Worm (Caenorhabditis elegans): ENCODE results near the gene str-150.

Gene str-150

DNA sequence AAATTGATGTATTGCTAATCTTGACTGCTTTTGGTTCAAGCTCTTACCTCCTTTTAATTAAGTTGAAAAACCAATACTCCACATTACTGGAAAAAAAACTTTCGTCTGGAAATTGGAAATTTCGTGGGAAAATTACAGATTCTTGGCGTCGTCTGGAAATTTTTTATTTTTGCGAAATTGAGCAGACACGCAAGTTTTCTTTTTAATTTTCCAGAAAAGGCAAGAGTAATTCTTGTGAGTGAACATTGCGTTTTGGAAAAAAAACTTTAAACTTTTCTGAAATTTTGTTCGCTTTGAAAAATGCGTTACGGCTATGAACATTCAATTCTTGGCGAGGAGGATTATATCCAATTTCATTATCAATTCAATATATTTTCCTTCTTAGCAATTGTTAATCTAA, 17.4 kb upstream of the str-150 start, which contains the start of gene sru-45:
TSS of gene sru-45 (plus strand) at position 301 of the 400 bp plus-strand sequence.
- TF ChIP-seq rbr-2 (tag; optimal IDR thresholded peaks at IDR 0.05) (no peak), daf-8 (GFP tag; IDR thresholded peaks at IDR 0.05) (no peak), nhr-237 (tag; optimal IDR thresholded peaks at IDR 0.05) (no peak), Y75B8A.6 (GFP tag; IDR thresholded peaks at IDR 0.05) (no peak), dmd-8 (GFP tag; IDR thresholded peaks at IDR 0.05) (no peak), daf-12 (tag; optimal IDR thresholded peaks at IDR 0.05) (no peak), ceh-82 (tag; optimal IDR thresholded peaks at IDR 0.05) (no peak), nhr-6 (tag; optimal IDR thresholded peaks at IDR 0.05) (no peak), vab-7 (GFP tag; IDR thresholded peaks at IDR 0.05) (no peak), lim-7 (GFP tag; IDR thresholded peaks at IDR 0.05) (no peak), php-3 (GFP tag; IDR thresholded peaks at IDR 0.05) (no peak)

- TF ChIP-seq unc-62 (GFP tag; optimal IDR thresholded peaks at IDR 0.05 in 1 of 2) (peak in 1 of 2 experiments; percentile 78), unc-62 (tag; optimal IDR thresholded peaks at IDR 0.05) (no peak), aha-1 (tag) (peak; percentile 76), ctbp-1 (GFP tag; IDR thresholded peaks at IDR 0.05) (no peak), nhr-25 (tag; optimal IDR thresholded peaks at IDR 0.05; ENCODE audit: borderline replicate concordance, insufficient read depth) (no peak)
Measured at ce11 chrV:16568056-16568455, 15.0 kb upstream of the str-150 start.

DNA sequence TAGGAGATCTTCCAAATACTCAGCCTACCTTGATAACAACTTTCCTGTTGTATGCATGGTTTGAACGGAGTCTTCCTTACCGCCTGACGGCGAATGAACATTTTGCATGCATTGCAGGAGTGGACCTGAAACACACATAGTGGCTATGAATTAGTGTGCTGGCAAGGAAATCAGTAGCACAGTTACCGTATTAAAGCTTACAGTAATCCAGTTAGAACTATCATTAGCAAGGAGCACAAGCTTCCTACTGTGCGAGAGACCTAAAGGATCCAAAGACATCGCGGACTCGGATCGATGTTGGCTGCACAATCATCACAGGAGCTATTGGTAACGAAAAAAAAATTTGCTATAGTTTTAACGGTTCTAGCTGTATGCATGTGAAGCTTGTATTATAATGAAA, 12.4 kb upstream of the str-150 start, which contains the start of gene nhr-233:
TSS of gene nhr-233 (minus strand) at position 101 of the 400 bp plus-strand sequence.
- TF ChIP-seq unc-62 (GFP tag; optimal IDR thresholded peaks at IDR 0.05 in 1 of 2) (peak in 1 of 2 experiments; percentile 19), unc-62 (tag; optimal IDR thresholded peaks at IDR 0.05) (no peak), vab-7 (GFP tag; IDR thresholded peaks at IDR 0.05) (no peak), hif-1 (tag; optimal IDR thresholded peaks at IDR 0.05) (no peak), zag-1 (tag; optimal IDR thresholded peaks at IDR 0.05) (no peak)

DNA sequence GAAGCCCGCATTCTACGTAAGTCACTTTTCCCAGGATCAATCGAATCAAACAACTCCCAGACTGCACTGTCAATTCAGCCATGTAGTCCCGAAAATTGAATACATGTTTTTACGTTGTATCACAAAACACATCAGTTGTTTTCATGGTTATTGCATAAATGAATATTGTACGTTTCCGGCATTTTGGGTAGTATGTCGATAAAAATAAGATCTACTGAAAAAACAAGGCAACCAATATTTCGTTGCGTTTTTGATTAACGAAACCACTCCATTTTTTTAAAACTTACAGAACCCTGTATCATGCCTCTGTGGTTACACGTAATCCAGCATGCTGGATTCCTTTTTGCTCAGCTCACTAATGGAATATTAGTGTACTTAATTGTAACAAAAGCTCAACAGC, 9.9 kb upstream of the str-150 start, which contains the start of gene str-149:
TSS of gene str-149 (plus strand) at position 301 of the 400 bp plus-strand sequence.
- TF ChIP-seq ama-1 (optimal IDR thresholded peaks at IDR 0.05) (no peak), lin-29 (GFP tag; IDR thresholded peaks at IDR 0.05) (no peak), daf-12 (tag; optimal IDR thresholded peaks at IDR 0.05) (no peak), dpl-1 (GFP tag; optimal IDR thresholded peaks at IDR 0.05) (no peak), dve-1 (tag; optimal IDR thresholded peaks at IDR 0.05; ENCODE audit: insufficient read depth) (no peak), tra-1 (GFP tag; IDR thresholded peaks at IDR 0.05) (no peak), T20F7.1 (GFP tag; optimal IDR thresholded peaks at IDR 0.05) (no peak), gei-8 (GFP tag; optimal IDR thresholded peaks at IDR 0.05) (no peak), Y105C5A.15 (GFP tag; IDR thresholded peaks at IDR 0.05) (no peak), sdz-12 (GFP tag; optimal IDR thresholded peaks at IDR 0.05) (no peak), mdl-1 (tag; optimal IDR thresholded peaks at IDR 0.05) (no peak), T26A8.4 (GFP tag; IDR thresholded peaks at IDR 0.05) (no peak)

DNA sequence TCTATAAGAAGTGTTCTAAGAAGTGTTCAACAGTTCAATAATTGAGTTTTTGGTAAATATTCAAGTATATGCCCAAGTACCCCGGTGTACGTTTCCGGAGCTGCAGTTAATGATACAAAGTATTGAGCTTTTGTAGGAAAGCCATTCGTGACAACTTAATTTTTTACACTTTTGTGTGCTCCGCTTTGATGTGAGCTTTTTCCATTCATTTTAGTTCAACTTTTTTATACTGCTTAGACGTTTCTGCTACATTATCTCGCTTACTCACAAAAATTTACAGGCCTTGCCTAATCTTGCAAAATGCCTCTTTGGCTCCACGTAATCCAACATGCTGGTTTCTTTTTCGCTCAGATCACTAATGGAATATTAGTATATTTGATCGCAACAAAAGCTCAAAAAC, 7.2 kb upstream of the str-150 start, which contains the start of gene str-151:
TSS of gene str-151 (plus strand) at position 301 of the 400 bp plus-strand sequence.
- TF ChIP-seq hif-1 (tag; optimal IDR thresholded peaks at IDR 0.05), result no peak
- no peak for TF ChIP-seq lim-7 (GFP tag; IDR thresholded peaks at IDR 0.05)

DNA sequence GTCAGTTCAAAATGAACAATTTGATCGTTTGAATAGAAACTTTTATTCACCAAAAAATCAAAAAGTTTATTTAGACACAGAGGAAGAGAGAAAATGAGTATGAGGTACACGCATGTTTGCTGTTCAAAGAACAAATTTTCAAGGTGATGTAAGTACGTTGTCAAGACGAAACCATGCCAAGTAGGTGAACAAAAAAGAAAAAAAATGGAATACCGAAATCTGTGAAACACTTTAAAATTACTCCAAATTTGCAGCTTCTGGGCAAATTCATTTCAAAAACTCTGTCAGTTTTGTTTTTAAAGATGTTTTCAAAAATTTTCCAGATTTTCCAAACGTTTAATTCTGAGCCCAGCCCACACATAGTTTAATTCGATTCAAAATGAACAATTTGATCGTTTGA, 2.6 kb upstream of the str-150 start, which contains the start of gene nhr-271:
TSS of gene nhr-271 (minus strand) at position 101 of the 400 bp plus-strand sequence.
- TF ChIP-seq ama-1 (optimal IDR thresholded peaks at IDR 0.05) (no peak), nhr-28 (tag; optimal IDR thresholded peaks at IDR 0.05) (no peak), lin-13 (GFP tag; optimal IDR thresholded peaks at IDR 0.05) (no peak), spr-3 (GFP tag; optimal IDR thresholded peaks at IDR 0.05) (no peak), daf-19 (GFP tag; conservative IDR thresholded peaks at IDR 0.05) (no peak), unc-39 (tag; optimal IDR thresholded peaks at IDR 0.05) (no peak), dmd-9 (GFP tag; IDR thresholded peaks at IDR 0.05) (no peak), pqm-1 (tag; optimal IDR thresholded peaks at IDR 0.05) (no peak), Y105C5A.15 (GFP tag; IDR thresholded peaks at IDR 0.05) (no peak), mdt-29 (GFP tag; IDR thresholded peaks at IDR 0.05) (no peak), mep-1 (tag; optimal IDR thresholded peaks at IDR 0.05) (no peak), ceh-82 (tag; optimal IDR thresholded peaks at IDR 0.05) (no peak), ztf-7 (tag; optimal IDR thresholded peaks at IDR 0.05) (no peak), zfp-3 (GFP tag; conservative IDR thresholded peaks at IDR 0.05) (no peak), spr-1 (tag; optimal IDR thresholded peaks at IDR 0.05) (no peak), Y48G9A.11 (GFP tag; IDR thresholded peaks at IDR 0.05) (no peak), Y75B8A.6 (GFP tag; IDR thresholded peaks at IDR 0.05) (no peak), aha-1 (tag) (no peak), lim-7 (GFP tag; IDR thresholded peaks at IDR 0.05) (no peak), tra-1 (GFP tag; IDR thresholded peaks at IDR 0.05) (no peak)

Data from whole organism, L4 larva.